Fruit fly (Drosophila melanogaster) whole organism, prepupa: ENCODE measurements around the gene CG7099.
A peak's percentile ranks its signal among the peaks of the same experiment; 100 is the strongest.

Source experiments
- CG6792 ChIP-seq: fragments of 200-800 bp; sonication (Bioruptor generic); optimal IDR thresholded peaks from 3 replicates; lab custom pipeline; 2016; ENCODE audit warnings: missing biosample characterization, missing genetic modification characterization
- CG6854 ChIP-seq: fragments of 200-800 bp; sonication (Bioruptor generic); optimal IDR thresholded peaks from 2 replicates; lab custom pipeline; 2017; ENCODE audit warnings: missing biosample characterization, mild to moderate bottlenecking, missing genetic modification characterization
- Eip75B ChIP-seq: fragments of 200-800 bp; sonication (Bioruptor generic); optimal IDR thresholded peaks from 3 replicates; lab custom pipeline; 2016; ENCODE audit warnings: missing biosample characterization, missing genetic modification characterization
- Eip93F ChIP-seq: fragments of 200-800 bp; sonication (Bioruptor generic); optimal IDR thresholded peaks from 2 replicates; lab custom pipeline; 2016; ENCODE audit warnings: missing biosample characterization, mild to moderate bottlenecking, missing genetic modification characterization
- Gug ChIP-seq: fragments of 200-800 bp; sonication (Bioruptor generic); IDR thresholded peaks from 2 replicates; pipeline ENCODE4 v1.3.6; 2022; ENCODE audit warnings: missing biosample characterization, missing genetic modification characterization
- Hr39 ChIP-seq: fragments of 200-800 bp; sonication (Bioruptor generic); optimal IDR thresholded peaks from 2 replicates; lab custom pipeline; 2016; ENCODE audit warnings: missing biosample characterization, missing genetic modification characterization
- Sox15 ChIP-seq: fragments of 200-800 bp; sonication (Bioruptor generic); optimal IDR thresholded peaks from 3 replicates; lab custom pipeline; 2016; ENCODE audit warnings: missing biosample characterization, missing genetic modification characterization
- dsx ChIP-seq: fragments of 200-800 bp; optimal IDR thresholded peaks from 3 replicates; lab custom pipeline; 2019; ENCODE audit warnings: missing biosample characterization, mild to moderate bottlenecking, missing genetic modification characterization, moderate library complexity; ENCODE audit not compliant: poor library complexity, severe bottlenecking
- eg ChIP-seq: fragments of 200-800 bp; sonication (Bioruptor generic); IDR thresholded peaks from 3 replicates; pipeline ENCODE4 v1.3.6; 2022; ENCODE audit warnings: missing biosample characterization, missing genetic modification characterization
- pdm3 ChIP-seq: fragments of 200-800 bp; sonication (Bioruptor generic); optimal IDR thresholded peaks from 3 replicates; lab custom pipeline; 2016; ENCODE audit warnings: missing biosample characterization, missing genetic modification characterization
- svp ChIP-seq: fragments of 200-800 bp; sonication (Bioruptor generic); peaks from one replicate; lab custom pipeline; 2016; ENCODE audit warnings: missing biosample characterization, missing genetic modification characterization

dm6 chr2L:13430919-13431502 lies 43.6 kb downstream of the CG7099 start:
- TF ChIP-seq CG6792 (no peak), Gug (GFP tag; lab: Robert Waterston, UW) (no peak), Sox15 (GFP tag; lab: Kevin White, UChicago) (no peak), CG6854 (GFP tag; lab: Kevin White, UChicago) (no peak), dsx (GFP tag; lab: Kevin White, UChicago) (peak; percentile 92), eg (GFP tag; lab: Robert Waterston, UW) (no peak), Eip93F (no peak), pdm3 (GFP tag; lab: Kevin White, UChicago) (no peak), svp (GFP tag; lab: Kevin White, UChicago) (no peak), Eip75B (GFP tag; lab: Kevin White, UChicago) (peak; percentile 9), Hr39 (GFP tag; lab: Kevin White, UChicago) (no peak)
